Fruit fly (Drosophila melanogaster): Measurements from ENCODE around the gene mtgo.

mtgo gene

dm6 chr2L:16647773-16648172, 103.0 kb downstream of the mtgo start (continued):
- TF ChIP-seq pan (optimal IDR thresholded peaks at IDR 0.05) (no peak), pan (GFP tag; optimal IDR thresholded peaks at IDR 0.05 in 1 of 2, IDR thresholded peaks at IDR 0.05 in 1 of 2) (peak in 1 of 2 experiments; percentile 47), PHDP (tag; optimal IDR thresholded peaks at IDR 0.05) (peak; percentile 59), CG7786 (GFP tag; optimal IDR thresholded peaks at IDR 0.05) (no peak), bsh (GFP tag; optimal IDR thresholded peaks at IDR 0.05) (peak in 1 of 2 experiments; percentile 42), ac (GFP tag; optimal IDR thresholded peaks at IDR 0.05) (no peak), CG12236 (GFP tag; optimal IDR thresholded peaks at IDR 0.05) (no peak), corto (GFP tag; optimal IDR thresholded peaks at IDR 0.05) (no peak), Myb (GFP tag; optimal IDR thresholded peaks at IDR 0.05) (no peak), crol (GFP tag; IDR thresholded peaks at IDR 0.05) (0 out of 2 replicates have a peak, but pooled peaks have one; percentile 47), CG1792 (GFP tag; optimal IDR thresholded peaks at IDR 0.05) (no peak), bab2 (GFP tag; optimal IDR thresholded peaks at IDR 0.05) (no peak), Atf-2 (GFP tag; optimal IDR thresholded peaks at IDR 0.05) (no peak), CG14965 (GFP tag; optimal IDR thresholded peaks at IDR 0.05; ENCODE audit: borderline replicate concordance) (no peak), Atf3 (GFP tag; optimal IDR thresholded peaks at IDR 0.05) (no peak), CG2712 (tag; optimal IDR thresholded peaks at IDR 0.05) (peak; percentile 32), gem (tag; optimal IDR thresholded peaks at IDR 0.05) (peak; percentile 73), row (GFP tag; IDR thresholded peaks at IDR 0.05) (peak; percentile 70), ci (GFP tag; IDR thresholded peaks at IDR 0.05) (no peak), croc (GFP tag; conservative IDR thresholded peaks at IDR 0.05) (no peak; the same call in 2 of the 3 replicates), CkIIα-i1 (GFP tag; IDR thresholded peaks at IDR 0.05) (no peak), Lhr (GFP tag; optimal IDR thresholded peaks at IDR 0.05) (no peak), CG18011 (GFP tag; optimal IDR thresholded peaks at IDR 0.05) (no peak), CG14667 (GFP tag; IDR thresholded peaks at IDR 0.05) (peak; percentile 42; the same call in 1 of the 2 replicates), CG7745 (tag; optimal IDR thresholded peaks at IDR 0.05) (no peak), CG9932 (GFP tag; IDR thresholded peaks at IDR 0.05) (peak; percentile 31; the same call in 1 of the 2 replicates), CG10267 (tag; optimal IDR thresholded peaks at IDR 0.05) (peak; percentile 31), salm (tag; optimal IDR thresholded peaks at IDR 0.05) (no peak), pzg (GFP tag; optimal IDR thresholded peaks at IDR 0.05) (no peak), CG5953 (GFP tag; IDR thresholded peaks at IDR 0.05) (no peak), Hr39 (optimal IDR thresholded peaks at IDR 0.05) (no peak), sqz (GFP tag; optimal IDR thresholded peaks at IDR 0.05) (no peak), da (GFP tag; optimal IDR thresholded peaks at IDR 0.05) (no peak), Ets65A (GFP tag) (no peak), gfzf (GFP tag; optimal IDR thresholded peaks at IDR 0.05) (no peak), tio (GFP tag; optimal IDR thresholded peaks at IDR 0.05) (peak; percentile 10), Sry-β (GFP tag; optimal IDR thresholded peaks at IDR 0.05) (no peak), slbo (GFP tag; IDR thresholded peaks at IDR 0.05) (peak; percentile 71; the same call in 1 of the 2 replicates), HmgD (GFP tag; optimal IDR thresholded peaks at IDR 0.05) (no peak), chif (GFP tag; optimal IDR thresholded peaks at IDR 0.05) (peak in 1 of 2 experiments; percentile 21), D19A (tag; optimal IDR thresholded peaks at IDR 0.05) (peak; percentile 36), slp2 (GFP tag; optimal IDR thresholded peaks at IDR 0.05) (no peak), Dref (GFP tag; IDR thresholded peaks at IDR 0.05) (no peak), Sox100B (GFP tag; optimal IDR thresholded peaks at IDR 0.05) (peak; percentile 24), CG17361 (GFP tag; IDR thresholded peaks at IDR 0.05) (peak; percentile 55; the same call in 2 of the 3 replicates), CG17829 (tag; optimal IDR thresholded peaks at IDR 0.05) (peak; percentile 28), CG6654 (GFP tag; optimal IDR thresholded peaks at IDR 0.05) (no peak), CG7987 (GFP tag; optimal IDR thresholded peaks at IDR 0.05) (no peak), Chrac-16 (GFP tag; optimal IDR thresholded peaks at IDR 0.05) (peak; percentile 21), H2.0 (GFP tag; IDR thresholded peaks at IDR 0.05) (0 out of 2 replicates have a peak, but pooled peaks have one; percentile 4), wor (GFP tag; IDR thresholded peaks at IDR 0.05) (0 out of 2 replicates have a peak, but pooled peaks have one; percentile 14), CG10979 (tag; optimal IDR thresholded peaks at IDR 0.05) (peak; percentile 37)

Measured in whole organism, embryonic.